Worm (Caenorhabditis elegans) whole organism, L4 larva: ENCODE measurements around the gene C09E8.6.

Experiments
- D1046.2 ChIP-seq: fragments of 200-800 bp; sonication (Bioruptor generic); IDR thresholded peaks from 2 replicates; pipeline ENCODE4 v1.3.6; 2022; ENCODE audit warnings: missing genetic modification characterization, missing compliant biosample characterization
- R02D3.7 ChIP-seq: fragments of 150-350 bp; sonication (generic microtip); optimal IDR thresholded peaks from 3 replicates; lab custom pipeline; 2014; ENCODE audit warnings: missing biosample characterization, missing genetic modification characterization
- T20F7.1 ChIP-seq: fragments of 200-800 bp; sonication (Bioruptor generic); optimal IDR thresholded peaks from 2 replicates; lab custom pipeline; 2018; ENCODE audit warnings: mild to moderate bottlenecking, missing genetic modification characterization, missing compliant biosample characterization
- Y105C5A.15 ChIP-seq: fragments of 200-800 bp; sonication (Bioruptor generic); IDR thresholded peaks from 2 replicates; pipeline ENCODE4 v1.3.6; 2022; ENCODE audit warnings: missing genetic modification characterization, missing compliant biosample characterization
- Y48G9A.11 ChIP-seq: fragments of 200-800 bp; sonication (Bioruptor generic); IDR thresholded peaks from 2 replicates; pipeline ENCODE4 v1.3.6; 2022; ENCODE audit warnings: missing genetic modification reagents, missing genetic modification characterization, missing compliant biosample characterization
- Y75B8A.6 ChIP-seq: fragments of 200-800 bp; sonication (Bioruptor generic); IDR thresholded peaks from 2 replicates; pipeline ENCODE4 v1.3.6; 2022; ENCODE audit warnings: missing genetic modification reagents, missing genetic modification characterization, missing compliant biosample characterization
- aha-1 ChIP-seq: fragments of 150-350 bp; peaks from one replicate; lab custom pipeline; 2014; ENCODE audit warnings: missing biosample characterization, missing genetic modification characterization
- aly-2 ChIP-seq: sonication (generic microtip); optimal IDR thresholded peaks from 2 replicates; lab custom pipeline; 2018; ENCODE audit warnings: missing biosample characterization, missing genetic modification characterization
- ama-1 ChIP-seq: fragments of 150-350 bp; optimal IDR thresholded peaks from 2 replicates; lab custom pipeline; 2014; ENCODE audit warnings: inconsistent platforms, mixed read lengths
- arid-1 ChIP-seq: fragments of 200-800 bp; sonication (Bioruptor generic); conservative IDR thresholded peaks from 2 replicates; pipeline ENCODE4 v1.3.6; 2022; ENCODE audit warnings: missing genetic modification reagents, missing genetic modification characterization, missing compliant biosample characterization
- attf-4 ChIP-seq: sonication (generic microtip); optimal IDR thresholded peaks from 3 replicates; lab custom pipeline; 2017; ENCODE audit warnings: missing biosample characterization, missing genetic modification characterization
- ceh-62 ChIP-seq: sonication (generic microtip); optimal IDR thresholded peaks from 2 replicates; lab custom pipeline; 2017; ENCODE audit warnings: missing biosample characterization, missing genetic modification characterization
- ces-1 ChIP-seq: fragments of 150-350 bp; sonication (generic microtip); optimal IDR thresholded peaks from 4 replicates; lab custom pipeline; 2014; ENCODE audit warnings: missing biosample characterization, missing genetic modification reagents, missing genetic modification characterization
- cey-2 ChIP-seq: sonication (generic microtip); optimal IDR thresholded peaks from 3 replicates; lab custom pipeline; 2017; ENCODE audit warnings: missing genetic modification characterization, mild to moderate bottlenecking, missing compliant biosample characterization, antibody characterized with exemption, borderline replicate concordance; ENCODE audit not compliant: insufficient read depth
- ctbp-1 ChIP-seq: fragments of 200-800 bp; sonication (Bioruptor generic); IDR thresholded peaks from 2 replicates; pipeline ENCODE4 v1.3.6; 2022; ENCODE audit warnings: missing genetic modification reagents, missing genetic modification characterization, missing compliant biosample characterization
- daf-16 ChIP-seq, 3 experiments: sonication (generic microtip); optimal IDR thresholded peaks; 2 replicates each; lab custom pipeline; 2016 to 2017; ENCODE audit warnings: missing genetic modification characterization in 3 of 3, missing genetic modification reagents in 3 of 3, mild to moderate bottlenecking in 2 of 3, missing compliant biosample characterization in 2 of 3, missing biosample characterization in 1 of 3, moderate library complexity in 1 of 3
- daf-8 ChIP-seq: fragments of 200-800 bp; sonication (Bioruptor generic); IDR thresholded peaks from 2 replicates; pipeline ENCODE4 v1.3.6; 2022; ENCODE audit warnings: missing genetic modification characterization, missing compliant biosample characterization
- dpl-1 ChIP-seq: fragments of 150-350 bp; optimal IDR thresholded peaks from 2 replicates; lab custom pipeline; 2014; ENCODE audit warnings: missing biosample characterization, missing genetic modification reagents, missing genetic modification characterization
- dve-1 ChIP-seq: sonication (generic microtip); optimal IDR thresholded peaks from 2 replicates; lab custom pipeline; 2017; ENCODE audit warnings: antibody characterized with exemption, mild to moderate bottlenecking, missing genetic modification characterization, missing compliant biosample characterization; ENCODE audit not compliant: insufficient read depth
- gei-8 ChIP-seq: fragments of 200-800 bp; sonication (Bioruptor generic); optimal IDR thresholded peaks from 2 replicates; lab custom pipeline; 2018; ENCODE audit warnings: mild to moderate bottlenecking, missing genetic modification characterization, missing compliant biosample characterization
- hlh-11 ChIP-seq: fragments of 200-800 bp; sonication (Bioruptor generic); optimal IDR thresholded peaks from 2 replicates; lab custom pipeline; 2018; ENCODE audit warnings: mild to moderate bottlenecking, missing genetic modification characterization, missing compliant biosample characterization
- hlh-30 ChIP-seq: sonication (generic microtip); optimal IDR thresholded peaks from 2 replicates; lab custom pipeline; 2017; ENCODE audit warnings: antibody characterized with exemption, mild to moderate bottlenecking, missing genetic modification characterization, missing compliant biosample characterization; ENCODE audit not compliant: insufficient read depth
- hmg-1.1 ChIP-seq: fragments of 200-800 bp; sonication (Bioruptor generic); IDR thresholded peaks from 2 replicates; pipeline ENCODE4 v1.3.6; 2022; ENCODE audit warnings: missing genetic modification reagents, missing genetic modification characterization, missing compliant biosample characterization
- jun-1 ChIP-seq: fragments of 150-350 bp; optimal IDR thresholded peaks from 2 replicates; lab custom pipeline; 2014; ENCODE audit warnings: missing biosample characterization, missing genetic modification reagents, missing genetic modification characterization
- lim-7 ChIP-seq: fragments of 200-800 bp; sonication (Bioruptor generic); IDR thresholded peaks from 2 replicates; pipeline ENCODE4 v1.3.6; 2022; ENCODE audit warnings: missing genetic modification characterization, missing compliant biosample characterization
- lin-1 ChIP-seq: fragments of 200-800 bp; sonication (Bioruptor generic); IDR thresholded peaks from 2 replicates; pipeline ENCODE4 v1.3.6; 2022; ENCODE audit warnings: missing genetic modification reagents, missing genetic modification characterization, missing compliant biosample characterization
- lin-13 ChIP-seq: fragments of 150-350 bp; optimal IDR thresholded peaks from 2 replicates; lab custom pipeline; 2014; ENCODE audit warnings: missing biosample characterization, missing genetic modification reagents, missing genetic modification characterization
- lin-15B ChIP-seq: fragments of 150-350 bp; sonication (generic microtip); optimal IDR thresholded peaks from 3 replicates; lab custom pipeline; 2014; ENCODE audit warnings: missing biosample characterization, missing genetic modification characterization
- lin-39 ChIP-seq: fragments of 150-350 bp; optimal IDR thresholded peaks from 2 replicates; lab custom pipeline; 2014; ENCODE audit warnings: missing biosample characterization, missing genetic modification reagents, missing genetic modification characterization
- lir-3 ChIP-seq: sonication (generic microtip); optimal IDR thresholded peaks from 2 replicates; lab custom pipeline; 2016; ENCODE audit warnings: mild to moderate bottlenecking, missing genetic modification characterization, missing compliant biosample characterization
- lsy-2 ChIP-seq, 2 experiments: fragments of 150-350 bp in 1 of 2; sonication (generic microtip) in 1 of 2; optimal IDR thresholded peaks; 2 replicates each; lab custom pipeline; 2014 to 2017; ENCODE audit warnings: missing biosample characterization in 2 of 2, missing genetic modification characterization in 2 of 2
- madf-5 ChIP-seq, 2 experiments: fragments of 200-800 bp; sonication (Bioruptor generic); IDR thresholded peaks; 2 replicates each; pipeline ENCODE4 v1.3.6; 2022; ENCODE audit warnings: missing compliant biosample characterization in 2 of 2, missing genetic modification characterization in 2 of 2
- mdl-1 ChIP-seq, 2 experiments: fragments of 150-350 bp in 1 of 2; sonication (generic microtip) in 1 of 2; optimal IDR thresholded peaks; 2 replicates each; lab custom pipeline; 2014 to 2017; ENCODE audit warnings: missing biosample characterization in 2 of 2, missing genetic modification characterization in 2 of 2
- mep-1 ChIP-seq: fragments of 150-350 bp; sonication (generic microtip); optimal IDR thresholded peaks from 3 replicates; lab custom pipeline; 2014; ENCODE audit warnings: missing biosample characterization, missing genetic modification characterization
- mes-2 ChIP-seq: sonication (generic microtip); optimal IDR thresholded peaks from 2 replicates; lab custom pipeline; 2016; ENCODE audit warnings: missing genotype, mild to moderate bottlenecking, missing genetic modification characterization, missing compliant biosample characterization; ENCODE audit not compliant: poor library complexity, severe bottlenecking
- mxl-2 ChIP-seq: fragments of 200-800 bp; sonication (Bioruptor generic); conservative IDR thresholded peaks from 2 replicates; pipeline ENCODE4 v1.3.6; 2022; ENCODE audit warnings: missing genetic modification reagents, missing genetic modification characterization, missing compliant biosample characterization
- nhr-28 ChIP-seq: fragments of 150-350 bp; optimal IDR thresholded peaks from 2 replicates; lab custom pipeline; 2014; ENCODE audit warnings: missing biosample characterization, missing genetic modification characterization
- nhr-48 ChIP-seq: sonication (generic microtip); optimal IDR thresholded peaks from 2 replicates; lab custom pipeline; 2016; ENCODE audit warnings: mild to moderate bottlenecking, missing genetic modification characterization, missing compliant biosample characterization
- nhr-76 ChIP-seq: fragments of 150-350 bp; optimal IDR thresholded peaks from 2 replicates; lab custom pipeline; 2014; ENCODE audit warnings: missing biosample characterization, missing genetic modification characterization
- nhr-77 ChIP-seq: fragments of 150-350 bp; optimal IDR thresholded peaks from 2 replicates; lab custom pipeline; 2014; ENCODE audit warnings: missing biosample characterization, missing genetic modification characterization
- php-3 ChIP-seq: fragments of 200-800 bp; sonication (Bioruptor generic); IDR thresholded peaks from 2 replicates; pipeline ENCODE4 v1.3.6; 2022; ENCODE audit warnings: missing genetic modification reagents, missing genetic modification characterization, missing compliant biosample characterization
- pqm-1 ChIP-seq: sonication (generic microtip); optimal IDR thresholded peaks from 2 replicates; lab custom pipeline; 2017; ENCODE audit warnings: missing biosample characterization, missing genetic modification characterization
- saeg-2 ChIP-seq: fragments of 200-800 bp; sonication (Bioruptor generic); IDR thresholded peaks from 2 replicates; pipeline ENCODE4 v1.3.6; 2022; ENCODE audit warnings: missing genetic modification reagents, missing genetic modification characterization, missing compliant biosample characterization
- sdz-12 ChIP-seq: fragments of 200-800 bp; sonication (Bioruptor generic); optimal IDR thresholded peaks from 2 replicates; lab custom pipeline; 2018; ENCODE audit warnings: mild to moderate bottlenecking, missing genetic modification characterization, missing compliant biosample characterization
- set-16 ChIP-seq: fragments of 200-800 bp; sonication (Bioruptor generic); IDR thresholded peaks from 2 replicates; pipeline ENCODE4 v1.3.6; 2022; ENCODE audit warnings: missing genetic modification reagents, missing genetic modification characterization, missing compliant biosample characterization
- skn-1 ChIP-seq: fragments of 150-350 bp; optimal IDR thresholded peaks from 2 replicates; lab custom pipeline; 2014; ENCODE audit warnings: missing biosample characterization, missing genetic modification characterization
- snpc-1.2 ChIP-seq: fragments of 200-800 bp; sonication (Bioruptor generic); IDR thresholded peaks from 2 replicates; pipeline ENCODE4 v1.3.6; 2022; ENCODE audit warnings: missing genetic modification reagents, missing genetic modification characterization, missing compliant biosample characterization
- unc-62 ChIP-seq, 3 experiments: fragments of 150-350 bp in 1 of 3; sonication (generic microtip); optimal IDR thresholded peaks in 2 of 3; peaks in 1 of 3; 1 replicate in 1 of 3; 2 replicates in 2 of 3; lab custom pipeline; 2014 to 2017; ENCODE audit warnings: missing biosample characterization in 3 of 3, missing genetic modification characterization in 3 of 3, missing genetic modification reagents in 3 of 3, missing genotype in 1 of 3
- vab-7 ChIP-seq: fragments of 200-800 bp; sonication (Bioruptor generic); IDR thresholded peaks from 2 replicates; pipeline ENCODE4 v1.3.6; 2022; ENCODE audit warnings: missing genetic modification reagents, missing genetic modification characterization, missing compliant biosample characterization
- zfp-2 ChIP-seq: sonication (generic microtip); optimal IDR thresholded peaks from 2 replicates; lab custom pipeline; 2016; ENCODE audit warnings: mild to moderate bottlenecking, missing genetic modification characterization, missing compliant biosample characterization
- ztf-7 ChIP-seq: fragments of 150-350 bp; optimal IDR thresholded peaks from 2 replicates; lab custom pipeline; 2014; ENCODE audit warnings: missing biosample characterization, missing genetic modification characterization

The C09E8.6 gene

ce11 chrII:602969-603368, 46.7 kb downstream of the C09E8.6 start:
- no peak for TF ChIP-seq mxl-2 (GFP tag; lab: Robert Waterston, UW)
- no peak for TF ChIP-seq Y105C5A.15 (GFP tag; lab: Robert Waterston, UW)
- no peak for TF ChIP-seq lin-39 (tag; lab: Kevin White, UChicago)
- TF ChIP-seq ceh-62 (tag; lab: Kevin White, UChicago), result no peak
- TF ChIP-seq mes-2, result no peak
- peak; percentile 72 for TF ChIP-seq mep-1 (tag; lab: Kevin White, UChicago)
- TF ChIP-seq saeg-2 (GFP tag; lab: Robert Waterston, UW), result no peak
- TF ChIP-seq ctbp-1, result no peak
- TF ChIP-seq aha-1, result peak; percentile 89
- no peak for TF ChIP-seq set-16
- TF ChIP-seq vab-7, result no peak
- TF ChIP-seq nhr-48 (tag; lab: Kevin White, UChicago), result no peak
- no peak for TF ChIP-seq zfp-2 (tag; lab: Kevin White, UChicago)
- TF ChIP-seq R02D3.7 (tag; lab: Kevin White, UChicago), result no peak
- TF ChIP-seq unc-62 (GFP tag; optimal IDR thresholded peaks at IDR 0.05 in 1 of 2; lab: Kevin White, UChicago), result peak in 1 of 2 experiments; percentile 96
- no peak for TF ChIP-seq unc-62 (tag; optimal IDR thresholded peaks at IDR 0.05; lab: Kevin White, UChicago)
- TF ChIP-seq hmg-1.1 (GFP tag; lab: Robert Waterston, UW), result no peak
- peak in 1 of 2 experiments; percentile 80 for TF ChIP-seq mdl-1 (tag; optimal IDR thresholded peaks at IDR 0.05; lab: Kevin White, UChicago)
- peak; percentile 94 for TF ChIP-seq hlh-30
- TF ChIP-seq lin-1 (GFP tag; lab: Robert Waterston, UW), result no peak
- TF ChIP-seq nhr-76 (tag; lab: Kevin White, UChicago), result no peak
- TF ChIP-seq skn-1 (tag; lab: Kevin White, UChicago), result no peak
- TF ChIP-seq gei-8 (GFP tag; lab: Kevin White, UChicago), result no peak
- no peak for TF ChIP-seq pqm-1 (tag; lab: Kevin White, UChicago)
- no peak for TF ChIP-seq lim-7
- no peak for TF ChIP-seq madf-5 (GFP tag; IDR thresholded peaks at IDR 0.05; lab: Robert Waterston, UW)
- no peak for TF ChIP-seq nhr-77 (tag; lab: Kevin White, UChicago)
- no peak for TF ChIP-seq sdz-12 (GFP tag; lab: Kevin White, UChicago)
- no peak for TF ChIP-seq lir-3 (tag; lab: Kevin White, UChicago)
- no peak for TF ChIP-seq php-3
- peak in 1 of 2 experiments; percentile 68 for TF ChIP-seq lsy-2 (tag; optimal IDR thresholded peaks at IDR 0.05; lab: Kevin White, UChicago)
- TF ChIP-seq ces-1 (GFP tag; lab: Kevin White, UChicago), result no peak
- TF ChIP-seq dve-1, result peak; percentile 45
- TF ChIP-seq T20F7.1 (GFP tag; lab: Kevin White, UChicago), result no peak
- no peak for TF ChIP-seq lin-15B (tag; lab: Kevin White, UChicago)
- TF ChIP-seq cey-2 (tag; lab: Kevin White, UChicago), result no peak
- no peak for TF ChIP-seq aly-2 (tag; lab: Kevin White, UChicago)
- peak; percentile 61 for TF ChIP-seq nhr-28
- TF ChIP-seq Y75B8A.6 (GFP tag; lab: Robert Waterston, UW), result no peak
- no peak for TF ChIP-seq arid-1 (GFP tag; lab: Robert Waterston, UW)
- TF ChIP-seq daf-16 (GFP tag; optimal IDR thresholded peaks at IDR 0.05; lab: Kevin White, UChicago), result no peak
- no peak for TF ChIP-seq daf-16 (tag; optimal IDR thresholded peaks at IDR 0.05; lab: Kevin White, UChicago)
- TF ChIP-seq jun-1 (tag; lab: Kevin White, UChicago), result no peak
- TF ChIP-seq ztf-7 (tag; lab: Kevin White, UChicago), result no peak
- no peak for TF ChIP-seq ama-1 (lab: Kevin White, UChicago)
- peak; percentile 55 for TF ChIP-seq lin-13
- TF ChIP-seq hlh-11 (tag; lab: Kevin White, UChicago), result peak; percentile 88
- TF ChIP-seq snpc-1.2, result no peak
- no peak for TF ChIP-seq D1046.2
- TF ChIP-seq Y48G9A.11 (GFP tag; lab: Robert Waterston, UW), result no peak
- no peak for TF ChIP-seq attf-4 (tag; lab: Kevin White, UChicago)
- TF ChIP-seq daf-8 (GFP tag; lab: Robert Waterston, UW), result no peak
- peak; percentile 19 for TF ChIP-seq dpl-1 (GFP tag; lab: Kevin White, UChicago)
